Fruit fly (Drosophila melanogaster) whole organism, embryonic: ENCODE data around the gene CG43998.

Experiments used
- BEAF-32 ChIP-seq: fragments of 200-800 bp; sonication (Bioruptor generic); optimal IDR thresholded peaks from 3 replicates; lab custom pipeline; 2017; ENCODE audit warnings: missing biosample characterization, missing genetic modification characterization, mild to moderate bottlenecking, moderate library complexity, missing genetic modification reagents
- CG11247 ChIP-seq: fragments of 200-800 bp; sonication (Bioruptor generic); IDR thresholded peaks from 2 replicates; pipeline ENCODE4 v1.3.6; 2022; ENCODE audit warnings: missing biosample characterization, missing genetic modification characterization
- CG12744 ChIP-seq: fragments of 200-800 bp; sonication (Bioruptor generic); optimal IDR thresholded peaks from 2 replicates; lab custom pipeline; 2016; ENCODE audit warnings: missing biosample characterization, missing genetic modification characterization
- CG16779 ChIP-seq: fragments of 200-800 bp; sonication (Bioruptor generic); IDR thresholded peaks from 2 replicates; pipeline ENCODE4 v1.3.6; 2022; ENCODE audit warnings: missing biosample characterization, missing genetic modification characterization
- CG17568 ChIP-seq: fragments of 200-800 bp; sonication (Bioruptor generic); optimal IDR thresholded peaks from 2 replicates; lab custom pipeline; 2018; ENCODE audit warnings: missing biosample characterization, mild to moderate bottlenecking, missing genetic modification characterization, moderate library complexity
- CG1832 ChIP-seq: fragments of 200-800 bp; sonication (Bioruptor generic); optimal IDR thresholded peaks from 2 replicates; lab custom pipeline; 2017; ENCODE audit warnings: missing biosample characterization, mild to moderate bottlenecking, missing genetic modification characterization, inconsistent platforms
- CG4328 ChIP-seq: fragments of 200-800 bp; sonication (Bioruptor generic); optimal IDR thresholded peaks from 3 replicates; lab custom pipeline; 2017; ENCODE audit warnings: missing biosample characterization, missing genetic modification reagents, missing genetic modification characterization
- CG4424 ChIP-seq: fragments of 200-800 bp; sonication (Bioruptor generic); optimal IDR thresholded peaks from 3 replicates; lab custom pipeline; 2016; ENCODE audit warnings: missing biosample characterization, missing genetic modification characterization
- CG7357 ChIP-seq: fragments of 200-800 bp; sonication (Bioruptor generic); IDR thresholded peaks from 3 replicates; pipeline ENCODE4 v1.3.6; 2022; ENCODE audit warnings: missing biosample characterization, missing genetic modification characterization
- CG8290 ChIP-seq, 3 experiments: fragments of 200-800 bp; sonication (Bioruptor generic); optimal IDR thresholded peaks; 2 replicates each; lab custom pipeline; 2016 to 2019; ENCODE audit warnings: missing biosample characterization in 3 of 3, missing genetic modification characterization in 3 of 3, mild to moderate bottlenecking in 2 of 3, moderate library complexity in 1 of 3
- CrebB ChIP-seq: fragments of 200-800 bp; sonication (Bioruptor generic); optimal IDR thresholded peaks from 3 replicates; lab custom pipeline; 2018; ENCODE audit warnings: missing biosample characterization, mild to moderate bottlenecking, missing genetic modification characterization
- Dad ChIP-seq: fragments of 200-800 bp; sonication (Bioruptor generic); optimal IDR thresholded peaks from 3 replicates; lab custom pipeline; 2016; ENCODE audit warnings: missing biosample characterization, missing genetic modification characterization
- Hr3 ChIP-seq: fragments of 200-800 bp; sonication (Bioruptor generic); optimal IDR thresholded peaks from 3 replicates; lab custom pipeline; 2016; ENCODE audit warnings: missing biosample characterization, missing genetic modification characterization
- Jarid2 ChIP-seq: fragments of 200-800 bp; sonication (Bioruptor generic); optimal IDR thresholded peaks from 3 replicates; lab custom pipeline; 2017; ENCODE audit warnings: mild to moderate bottlenecking, missing biosample characterization, missing genetic modification reagents, missing genetic modification characterization
- MESR4 ChIP-seq: fragments of 200-800 bp; sonication (Bioruptor generic); optimal IDR thresholded peaks from 2 replicates; lab custom pipeline; 2018; ENCODE audit warnings: missing biosample characterization, mild to moderate bottlenecking, missing genetic modification characterization, moderate library complexity
- MTF-1 ChIP-seq: fragments of 200-800 bp; sonication (Bioruptor generic); optimal IDR thresholded peaks from 2 replicates; lab custom pipeline; 2018; ENCODE audit warnings: missing biosample characterization, mild to moderate bottlenecking, missing genetic modification characterization, borderline replicate concordance
- Med ChIP-seq: fragments of 200-800 bp; sonication (Bioruptor generic); peaks from one replicate; lab custom pipeline; 2016; ENCODE audit warnings: missing biosample characterization, missing genetic modification characterization, mild to moderate bottlenecking, inconsistent platforms, moderate library complexity
- Myb ChIP-seq: fragments of 200-800 bp; sonication (Bioruptor generic); optimal IDR thresholded peaks from 2 replicates; lab custom pipeline; 2016; ENCODE audit warnings: missing biosample characterization, missing genetic modification characterization
- NK7.1 ChIP-seq: fragments of 200-800 bp; sonication (Bioruptor generic); optimal IDR thresholded peaks from 3 replicates; lab custom pipeline; 2016; ENCODE audit warnings: missing biosample characterization, missing genetic modification characterization
- Nf-YC ChIP-seq: fragments of 200-800 bp; optimal IDR thresholded peaks from 3 replicates; lab custom pipeline; 2019; ENCODE audit warnings: missing biosample characterization, mild to moderate bottlenecking, missing genetic modification characterization, moderate library complexity
- Sry-β ChIP-seq: fragments of 200-800 bp; sonication (Bioruptor generic); optimal IDR thresholded peaks from 2 replicates; lab custom pipeline; 2018; ENCODE audit warnings: missing biosample characterization, mild to moderate bottlenecking, missing genetic modification characterization, moderate library complexity
- ab ChIP-seq: fragments of 200-800 bp; sonication (Bioruptor generic); optimal IDR thresholded peaks from 2 replicates; lab custom pipeline; 2016; ENCODE audit warnings: missing biosample characterization, missing genetic modification characterization
- ash1 ChIP-seq: fragments of 200-800 bp; sonication (Bioruptor generic); optimal IDR thresholded peaks from 2 replicates; lab custom pipeline; 2018; ENCODE audit warnings: missing biosample characterization, mild to moderate bottlenecking, missing genetic modification characterization
- bowl ChIP-seq: fragments of 200-800 bp; sonication (Bioruptor generic); IDR thresholded peaks from 2 replicates; pipeline ENCODE4 v1.3.6; 2022; ENCODE audit warnings: missing biosample characterization, missing genetic modification characterization
- caup ChIP-seq: fragments of 200-800 bp; sonication (Bioruptor generic); optimal IDR thresholded peaks from 3 replicates; lab custom pipeline; 2017; ENCODE audit warnings: missing biosample characterization, mild to moderate bottlenecking, missing genetic modification characterization, moderate library complexity; ENCODE audit not compliant: severe bottlenecking
- cg ChIP-seq: fragments of 200-800 bp; sonication (Bioruptor generic); optimal IDR thresholded peaks from 3 replicates; lab custom pipeline; 2019; ENCODE audit warnings: missing biosample characterization, mild to moderate bottlenecking, missing genetic modification characterization, moderate library complexity
- dati ChIP-seq: fragments of 200-800 bp; sonication (Bioruptor generic); IDR thresholded peaks from 2 replicates; pipeline ENCODE4 v1.3.6; 2022; ENCODE audit warnings: missing biosample characterization, missing genetic modification characterization
- dmrt11E ChIP-seq: fragments of 200-800 bp; sonication (Bioruptor generic); optimal IDR thresholded peaks from 3 replicates; lab custom pipeline; 2018; ENCODE audit warnings: missing biosample characterization, mild to moderate bottlenecking, missing genetic modification characterization, moderate library complexity
- gcm2 ChIP-seq: fragments of 200-800 bp; sonication (Bioruptor generic); optimal IDR thresholded peaks from 2 replicates; lab custom pipeline; 2016; ENCODE audit warnings: missing biosample characterization, missing genetic modification characterization
- gem ChIP-seq: fragments of 200-800 bp; sonication (Bioruptor generic); optimal IDR thresholded peaks from 2 replicates; lab custom pipeline; 2019; ENCODE audit warnings: missing biosample characterization, mild to moderate bottlenecking, missing genetic modification characterization, moderate library complexity
- ham ChIP-seq: fragments of 200-800 bp; sonication (Bioruptor generic); IDR thresholded peaks from 2 replicates; pipeline ENCODE4 v1.3.6; 2022; ENCODE audit warnings: missing biosample characterization, missing genetic modification characterization
- jigr1 ChIP-seq: fragments of 200-800 bp; sonication (Bioruptor generic); IDR thresholded peaks from 3 replicates; pipeline ENCODE4 v1.3.6; 2022; ENCODE audit warnings: missing biosample characterization, missing genetic modification characterization
- ken ChIP-seq: fragments of 200-800 bp; sonication (Bioruptor generic); IDR thresholded peaks from 3 replicates; pipeline ENCODE4 v1.3.6; 2022; ENCODE audit warnings: missing biosample characterization, missing genetic modification characterization
- kni ChIP-seq: fragments of 200-800 bp; sonication (Bioruptor generic); optimal IDR thresholded peaks from 3 replicates; lab custom pipeline; 2017; ENCODE audit warnings: mild to moderate bottlenecking, missing biosample characterization, missing genetic modification reagents, missing genetic modification characterization
- maf-S ChIP-seq: fragments of 200-800 bp; sonication (Bioruptor generic); optimal IDR thresholded peaks from 2 replicates; lab custom pipeline; 2016; ENCODE audit warnings: missing biosample characterization, missing genetic modification characterization
- mam ChIP-seq: fragments of 200-800 bp; sonication (Bioruptor generic); optimal IDR thresholded peaks from 3 replicates; lab custom pipeline; 2016; ENCODE audit warnings: missing biosample characterization, missing genetic modification characterization
- mld ChIP-seq: fragments of 200-800 bp; sonication (Bioruptor generic); IDR thresholded peaks from 3 replicates; pipeline ENCODE4 v1.3.6; 2022; ENCODE audit warnings: missing biosample characterization, missing genetic modification characterization; ENCODE audit not compliant: partially characterized antibody
- nerfin-2 ChIP-seq: fragments of 200-800 bp; sonication (Bioruptor generic); IDR thresholded peaks from 2 replicates; pipeline ENCODE4 v1.3.6; 2022; ENCODE audit warnings: missing biosample characterization, missing genetic modification characterization; ENCODE audit not compliant: partially characterized antibody
- salm ChIP-seq: fragments of 200-800 bp; sonication (Bioruptor generic); optimal IDR thresholded peaks from 2 replicates; lab custom pipeline; 2018; ENCODE audit warnings: missing biosample characterization, mild to moderate bottlenecking, missing genetic modification characterization
- sd ChIP-seq: fragments of 200-800 bp; sonication (Bioruptor generic); optimal IDR thresholded peaks from 3 replicates; lab custom pipeline; 2018; ENCODE audit warnings: missing biosample characterization, mild to moderate bottlenecking, missing genetic modification characterization, moderate library complexity
- so ChIP-seq: fragments of 200-800 bp; sonication (Bioruptor generic); IDR thresholded peaks from 3 replicates; pipeline ENCODE4 v1.3.6; 2022; ENCODE audit warnings: missing biosample characterization, missing genetic modification characterization
- stc ChIP-seq: fragments of 200-800 bp; sonication (Bioruptor generic); IDR thresholded peaks from 2 replicates; pipeline ENCODE4 v1.3.6; 2022; ENCODE audit warnings: missing biosample characterization, missing genetic modification characterization
- tap ChIP-seq: fragments of 200-800 bp; optimal IDR thresholded peaks from 3 replicates; lab custom pipeline; 2019; ENCODE audit warnings: missing biosample characterization, mild to moderate bottlenecking, missing genetic modification characterization, moderate library complexity
- tin ChIP-seq: fragments of 200-800 bp; sonication (Bioruptor generic); optimal IDR thresholded peaks from 3 replicates; lab custom pipeline; 2016; ENCODE audit warnings: missing biosample characterization, missing genetic modification characterization
- ttk ChIP-seq: fragments of 200-800 bp; sonication (Bioruptor generic); IDR thresholded peaks from 2 replicates; pipeline ENCODE4 v2.1.2; 2022; ENCODE audit warnings: missing biosample characterization, missing genetic modification characterization
- tup ChIP-seq: fragments of 200-800 bp; sonication (Bioruptor generic); optimal IDR thresholded peaks from 2 replicates; lab custom pipeline; 2016; ENCODE audit warnings: missing biosample characterization, mild to moderate bottlenecking, missing genetic modification characterization, moderate library complexity
- usp ChIP-seq: fragments of >200 bp; optimal IDR thresholded peaks from 2 replicates; lab custom pipeline; 2017; ENCODE audit warnings: missing biosample characterization, missing genetic modification characterization
- vfl ChIP-seq: fragments of 200-800 bp; sonication (Bioruptor generic); optimal IDR thresholded peaks from 2 replicates; lab custom pipeline; 2016; ENCODE audit warnings: missing biosample characterization, missing genetic modification characterization
- wdn ChIP-seq: fragments of 200-800 bp; sonication (Bioruptor generic); IDR thresholded peaks from 2 replicates; pipeline ENCODE4 v1.3.6; 2022; ENCODE audit warnings: missing biosample characterization, missing genetic modification characterization
- yki ChIP-seq: fragments of >200 bp; optimal IDR thresholded peaks from 3 replicates; lab custom pipeline; 2018
- zf30C ChIP-seq: fragments of 200-800 bp; sonication (Bioruptor generic); optimal IDR thresholded peaks from 3 replicates; lab custom pipeline; 2018; ENCODE audit warnings: missing biosample characterization, mild to moderate bottlenecking, missing genetic modification characterization

CG43998 gene

DNA sequence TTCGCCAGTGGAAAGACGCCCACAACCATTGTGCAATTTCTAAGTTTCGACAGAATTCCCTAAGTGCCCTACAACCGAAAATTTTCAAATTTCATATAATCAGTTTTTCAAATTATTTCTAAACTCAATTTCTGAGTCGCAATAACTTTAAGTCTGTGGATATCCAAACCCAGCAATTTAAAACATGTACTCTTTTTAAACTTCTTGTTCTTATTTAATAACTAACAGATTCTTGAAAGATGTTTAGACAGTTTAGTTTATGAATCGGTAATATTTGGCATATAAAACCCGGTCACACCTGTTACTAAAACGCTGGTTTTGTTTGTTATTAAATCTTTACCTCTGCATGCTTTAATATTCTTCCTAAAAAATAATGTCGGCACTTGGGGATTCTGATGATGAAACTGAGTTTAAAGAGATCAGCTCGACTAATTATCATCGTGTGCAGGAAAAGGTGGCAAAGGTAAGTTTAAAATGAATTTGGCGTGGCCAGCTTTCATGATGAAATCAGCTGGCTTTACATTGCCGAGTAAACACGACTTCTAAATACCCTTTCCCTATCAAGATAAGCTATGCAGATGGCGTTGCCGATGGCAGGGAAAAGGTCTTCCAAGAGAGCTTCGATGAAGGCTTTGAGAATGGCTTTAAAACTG lies at the start of gene CG43998, which contains the start of the genes CG43999 and CG31142 (continued):
- TF ChIP-seq stc (GFP tag; lab: Robert Waterston, UW) = no peak
- TF ChIP-seq caup (GFP tag; lab: Kevin White, UChicago) = no peak
- no peak for TF ChIP-seq yki (lab: Kevin White, UChicago)
- TF ChIP-seq maf-S (GFP tag; lab: Kevin White, UChicago) = no peak
- no peak for TF ChIP-seq ham (GFP tag; lab: Robert Waterston, UW)
- no peak for TF ChIP-seq CG1832 (GFP tag; lab: Kevin White, UChicago)
- no peak for TF ChIP-seq NK7.1 (GFP tag; lab: Kevin White, UChicago)
- TF ChIP-seq so (GFP tag; lab: Robert Waterston, UW) = no peak
- no peak for TF ChIP-seq ash1 (GFP tag; lab: Kevin White, UChicago)
- no peak for TF ChIP-seq tap
- no peak for TF ChIP-seq CG11247 (GFP tag; lab: Robert Waterston, UW)
- no peak for TF ChIP-seq CG16779 (GFP tag; lab: Robert Waterston, UW)
- peak; percentile 72 for TF ChIP-seq Med (GFP tag; lab: Kevin White, UChicago)
- no peak for TF ChIP-seq ken (GFP tag; lab: Robert Waterston, UW)
- no peak for TF ChIP-seq mam
- TF ChIP-seq Nf-YC (tag; lab: Kevin White, UChicago) = peak; percentile 13
- no peak for TF ChIP-seq CG4424 (GFP tag; lab: Kevin White, UChicago)
- no peak for TF ChIP-seq nerfin-2 (GFP tag; lab: Robert Waterston, UW)
- no peak for TF ChIP-seq Hr3 (GFP tag; lab: Kevin White, UChicago)
- no peak for TF ChIP-seq gcm2 (GFP tag; lab: Kevin White, UChicago)
- TF ChIP-seq ttk = no peak
- no peak for TF ChIP-seq Sry-β
- no peak for TF ChIP-seq zf30C
- TF ChIP-seq CG12744 (GFP tag; lab: Kevin White, UChicago) = no peak
- TF ChIP-seq wdn (GFP tag; lab: Robert Waterston, UW) = no peak
- peak; percentile 23 for TF ChIP-seq BEAF-32 (GFP tag; lab: Kevin White, UChicago)
- no peak for TF ChIP-seq CG4328 (GFP tag; lab: Kevin White, UChicago)
- no peak for TF ChIP-seq jigr1 (GFP tag; lab: Robert Waterston, UW)
- TF ChIP-seq CrebB (tag; lab: Kevin White, UChicago) = no peak
- TF ChIP-seq cg (GFP tag; lab: Kevin White, UChicago) = no peak
- no peak for TF ChIP-seq CG7357 (GFP tag; lab: Robert Waterston, UW)
- TF ChIP-seq kni (GFP tag; lab: Kevin White, UChicago) = no peak
- TF ChIP-seq tin (GFP tag; lab: Kevin White, UChicago) = no peak
- TF ChIP-seq mld (GFP tag; lab: Robert Waterston, UW) = no peak
- no peak for TF ChIP-seq gem (tag; lab: Kevin White, UChicago)
- no peak for TF ChIP-seq dmrt11E (tag; lab: Kevin White, UChicago)
- TF ChIP-seq Jarid2 = no peak
- TF ChIP-seq CG17568 = no peak
- TF ChIP-seq Myb (GFP tag; lab: Kevin White, UChicago) = peak; percentile 41
- no peak for TF ChIP-seq MTF-1 (GFP tag; lab: Kevin White, UChicago)
- no peak for TF ChIP-seq CG8290 (GFP tag; optimal IDR thresholded peaks at IDR 0.05; lab: Kevin White, UChicago)
- peak in 1 of 2 experiments; percentile 43 for TF ChIP-seq CG8290 (tag; optimal IDR thresholded peaks at IDR 0.05; lab: Kevin White, UChicago)
- TF ChIP-seq ab (GFP tag; lab: Kevin White, UChicago) = no peak
- no peak for TF ChIP-seq salm (tag; lab: Kevin White, UChicago)
- TF ChIP-seq vfl (GFP tag; lab: Kevin White, UChicago) = no peak
- TF ChIP-seq usp = no peak
- no peak for TF ChIP-seq tup
- peak; percentile 24 for TF ChIP-seq sd (tag; lab: Kevin White, UChicago)
- no peak for TF ChIP-seq Dad (GFP tag; lab: Kevin White, UChicago)
- TF ChIP-seq bowl = no peak
- TF ChIP-seq dati = no peak
- peak; percentile 13 for TF ChIP-seq MESR4
